Fruit fly (Drosophila melanogaster): ENCODE data around the gene CG2991.

Gene CG2991

dm6 chr2L:2872309-2872932 lies 15.5 kb downstream of the CG2991 start (continued):
- TF ChIP-seq Nf-YC (tag; optimal IDR thresholded peaks at IDR 0.05) (peak; percentile 33), CG10321 (GFP tag; IDR thresholded peaks at IDR 0.05) (no peak), chinmo (GFP tag; IDR thresholded peaks at IDR 0.05; ENCODE audit: partially characterized antibody) (no peak), NC2α (GFP tag; optimal IDR thresholded peaks at IDR 0.05) (no peak), kah (GFP tag; optimal IDR thresholded peaks at IDR 0.05) (no peak), repo (GFP tag; optimal IDR thresholded peaks at IDR 0.05) (no peak), CkIIα-i1 (GFP tag; IDR thresholded peaks at IDR 0.05) (no peak), pnt (GFP tag; optimal IDR thresholded peaks at IDR 0.05) (no peak), NFAT (GFP tag; IDR thresholded peaks at IDR 0.05) (no peak), CG34376 (GFP tag; optimal IDR thresholded peaks at IDR 0.05) (peak; percentile 74), prd (optimal IDR thresholded peaks at IDR 0.05) (no peak), prd (GFP tag; IDR thresholded peaks at IDR 0.05) (peak; percentile 31; the same call in 1 of the 3 replicates), bcd (GFP tag; optimal IDR thresholded peaks at IDR 0.05) (peak; percentile 16), croc (GFP tag; conservative IDR thresholded peaks at IDR 0.05) (no peak), CG1602 (GFP tag; optimal IDR thresholded peaks at IDR 0.05) (no peak), H15 (GFP tag; IDR thresholded peaks at IDR 0.05) (no peak), CG7963 (GFP tag; IDR thresholded peaks at IDR 0.05; ENCODE audit: partially characterized antibody) (0 out of 3 replicates have a peak, but pooled peaks have one; percentile 8), ATbp (GFP tag; optimal IDR thresholded peaks at IDR 0.05) (peak; percentile 50), mam (GFP tag; optimal IDR thresholded peaks at IDR 0.05) (no peak), cato (GFP tag; optimal IDR thresholded peaks at IDR 0.05; ENCODE audit: borderline replicate concordance) (no peak), CG16815 (GFP tag; optimal IDR thresholded peaks at IDR 0.05) (no peak), pan (optimal IDR thresholded peaks at IDR 0.05) (no peak), pan (GFP tag; optimal IDR thresholded peaks at IDR 0.05 in 1 of 2, IDR thresholded peaks at IDR 0.05 in 1 of 2) (peak in 1 of 2 experiments; percentile 63), zfh1 (GFP tag; IDR thresholded peaks at IDR 0.05) (no peak), CG34224 (GFP tag; IDR thresholded peaks at IDR 0.05; ENCODE audit: partially characterized antibody) (no peak), tx (GFP tag; optimal IDR thresholded peaks at IDR 0.05) (no peak), dysf (GFP tag; IDR thresholded peaks at IDR 0.05) (peak; percentile 72), peb (GFP tag; IDR thresholded peaks at IDR 0.05) (no peak), az2 (GFP tag; optimal IDR thresholded peaks at IDR 0.05) (no peak), h (optimal IDR thresholded peaks at IDR 0.05) (no peak), Dref (GFP tag; IDR thresholded peaks at IDR 0.05) (no peak), CG2129 (GFP tag; IDR thresholded peaks at IDR 0.05; ENCODE audit: partially characterized antibody) (no peak), CG11093 (GFP tag; IDR thresholded peaks at IDR 0.05) (no peak), sr (GFP tag; IDR thresholded peaks at IDR 0.05) (no peak), Aef1 (GFP tag; IDR thresholded peaks at IDR 0.05) (no peak), Oaz (GFP tag; IDR thresholded peaks at IDR 0.05) (0 out of 2 replicates have a peak, but pooled peaks have one; percentile 17), CG13287 (GFP tag; IDR thresholded peaks at IDR 0.05; ENCODE audit: partially characterized antibody) (0 out of 2 replicates have a peak, but pooled peaks have one; percentile 12), mirr (GFP tag; optimal IDR thresholded peaks at IDR 0.05) (peak; percentile 53), sob (GFP tag; IDR thresholded peaks at IDR 0.05) (peak; percentile 51; the same call in 1 of the 2 replicates), vnd (GFP tag; IDR thresholded peaks at IDR 0.05; ENCODE audit: partially characterized antibody) (no peak), YL-1 (GFP tag; optimal IDR thresholded peaks at IDR 0.05) (peak; percentile 22), CG1529 (GFP tag; optimal IDR thresholded peaks at IDR 0.05) (no peak), CG6254 (GFP tag; optimal IDR thresholded peaks at IDR 0.05) (no peak), insv (GFP tag; optimal IDR thresholded peaks at IDR 0.05) (no peak), Dp (GFP tag; optimal IDR thresholded peaks at IDR 0.05) (no peak), CG9876 (GFP tag; optimal IDR thresholded peaks at IDR 0.05) (no peak), CG3995 (GFP tag; optimal IDR thresholded peaks at IDR 0.05) (no peak), CG11504 (tag; optimal IDR thresholded peaks at IDR 0.05) (peak; percentile 50), HmgZ (tag; optimal IDR thresholded peaks at IDR 0.05) (no peak), CG4730 (GFP tag; IDR thresholded peaks at IDR 0.05) (peak; percentile 45; the same call in 1 of the 2 replicates), Neu2 (GFP tag; optimal IDR thresholded peaks at IDR 0.05; ENCODE audit: borderline replicate concordance) (no peak)

Measured in whole organism, embryonic.